Worm (Caenorhabditis elegans) whole organism, late embryonic: ENCODE measurements around the gene sam-4.

ENCODE experiments used
- C08G9.2 ChIP-seq: sonication (generic microtip); optimal IDR thresholded peaks from 2 replicates; lab custom pipeline; 2016; ENCODE audit warnings: mild to moderate bottlenecking, missing genetic modification characterization, moderate library complexity, missing compliant biosample characterization
- T23F11.4 ChIP-seq: fragments of 200-800 bp; sonication (Bioruptor generic); optimal IDR thresholded peaks from 2 replicates; lab custom pipeline; 2018; ENCODE audit warnings: mild to moderate bottlenecking, missing genetic modification characterization, missing compliant biosample characterization
- ceh-30 ChIP-seq: fragments of 150-350 bp; optimal IDR thresholded peaks from 2 replicates; lab custom pipeline; 2014; ENCODE audit warnings: missing biosample characterization, missing genetic modification characterization
- ceh-48 ChIP-seq: sonication (generic microtip); optimal IDR thresholded peaks from 2 replicates; lab custom pipeline; 2016; ENCODE audit warnings: missing genetic modification characterization, inconsistent platforms, missing compliant biosample characterization
- elt-2 ChIP-seq: sonication (generic microtip); optimal IDR thresholded peaks from 2 replicates; lab custom pipeline; 2016; ENCODE audit warnings: missing genetic modification reagents, missing genetic modification characterization, missing compliant biosample characterization
- hlh-13 ChIP-seq: fragments of 200-800 bp; sonication (Bioruptor generic); optimal IDR thresholded peaks from 2 replicates; lab custom pipeline; 2018; ENCODE audit warnings: mild to moderate bottlenecking, missing genetic modification characterization, missing compliant biosample characterization
- hlh-15 ChIP-seq: sonication (generic microtip); optimal IDR thresholded peaks from 2 replicates; lab custom pipeline; 2016; ENCODE audit warnings: missing genetic modification characterization, missing compliant biosample characterization
- lim-6 ChIP-seq: sonication (generic microtip); optimal IDR thresholded peaks from 2 replicates; lab custom pipeline; 2016; ENCODE audit warnings: missing genetic modification characterization, missing compliant biosample characterization
- nfya-1 ChIP-seq: sonication (generic microtip); optimal IDR thresholded peaks from 2 replicates; lab custom pipeline; 2017; ENCODE audit warnings: missing genetic modification characterization, mild to moderate bottlenecking, missing compliant biosample characterization, antibody characterized with exemption, moderate library complexity
- odd-2 ChIP-seq: sonication (generic microtip); optimal IDR thresholded peaks from 2 replicates; lab custom pipeline; 2017; ENCODE audit warnings: antibody characterized with exemption, mild to moderate bottlenecking, missing genetic modification characterization, missing compliant biosample characterization
- pha-4 ChIP-seq: fragments of 150-350 bp; optimal IDR thresholded peaks from 2 replicates; lab custom pipeline; 2018; ENCODE audit warnings: missing biosample characterization, missing genetic modification reagents, missing genetic modification characterization

ce11 chrII:5659675-5660074 is 10.6 kb upstream of the sam-4 start, which contains the start of gene fut-3:
- TF ChIP-seq ceh-48 (tag; lab: Kevin White, UChicago) (no peak), pha-4 (tag; lab: Kevin White, UChicago) (no peak), ceh-30 (tag; lab: Kevin White, UChicago) (no peak), hlh-13 (GFP tag; lab: Kevin White, UChicago) (no peak), nfya-1 (no peak), odd-2 (no peak), elt-2 (tag; lab: Kevin White, UChicago) (no peak), hlh-15 (tag; lab: Kevin White, UChicago) (no peak), C08G9.2 (tag; lab: Kevin White, UChicago) (no peak), lim-6 (tag; lab: Kevin White, UChicago) (no peak), T23F11.4 (GFP tag; lab: Kevin White, UChicago) (no peak)
